Worm (Caenorhabditis elegans): ENCODE data around the gene F09F9.5.

ce11 chrX:4148449-4149031 lies 30.8 kb downstream of the F09F9.5 start:
- no peak for TF ChIP-seq nhr-28 (tag; optimal IDR thresholded peaks at IDR 0.05)
- TF ChIP-seq egl-27 (tag; optimal IDR thresholded peaks at IDR 0.05): no peak
- no peak for TF ChIP-seq fkh-10 (GFP tag; optimal IDR thresholded peaks at IDR 0.05)
- TF ChIP-seq mdl-1 (tag; optimal IDR thresholded peaks at IDR 0.05): no peak
